Worm (Caenorhabditis elegans) whole organism, early embryonic: ENCODE data around the gene pll-1.

Experiments
- aly-1 ChIP-seq: sonication (generic microtip); optimal IDR thresholded peaks from 2 replicates; lab custom pipeline; 2016; ENCODE audit warnings: missing genetic modification characterization, missing compliant biosample characterization
- ama-1 ChIP-seq: fragments of 150-350 bp; optimal IDR thresholded peaks from 2 replicates; lab custom pipeline; 2014
- ceh-36 ChIP-seq: sonication (generic microtip); optimal IDR thresholded peaks from 2 replicates; lab custom pipeline; 2016; ENCODE audit warnings: missing genetic modification characterization, inconsistent platforms, missing compliant biosample characterization
- ets-7 ChIP-seq: sonication (generic microtip); optimal IDR thresholded peaks from 2 replicates; lab custom pipeline; 2016; ENCODE audit warnings: missing genotype, missing genetic modification characterization, missing compliant biosample characterization
- flt-1 ChIP-seq: fragments of 200-800 bp; sonication (Bioruptor generic); IDR thresholded peaks from 2 replicates; pipeline ENCODE4 v1.3.6; 2022; ENCODE audit warnings: missing genetic modification characterization, missing compliant biosample characterization
- hmbx-1 ChIP-seq: sonication (generic microtip); optimal IDR thresholded peaks from 2 replicates; lab custom pipeline; 2016; ENCODE audit warnings: mild to moderate bottlenecking, missing genetic modification characterization, missing compliant biosample characterization
- hmg-4 ChIP-seq: fragments of 200-800 bp; sonication (Bioruptor generic); optimal IDR thresholded peaks from 2 replicates; lab custom pipeline; 2018; ENCODE audit warnings: mild to moderate bottlenecking, missing genetic modification characterization, missing compliant biosample characterization
- scrt-1 ChIP-seq: fragments of 200-800 bp; sonication (Bioruptor generic); IDR thresholded peaks from 2 replicates; pipeline ENCODE4 v1.3.6; 2022; ENCODE audit warnings: missing genetic modification characterization, missing compliant biosample characterization
- tbx-11 ChIP-seq: fragments of 200-800 bp; sonication (Bioruptor generic); IDR thresholded peaks from 2 replicates; pipeline ENCODE4 v1.3.6; 2022; ENCODE audit warnings: missing genetic modification characterization, missing compliant biosample characterization
- tra-4 ChIP-seq: sonication (generic microtip); optimal IDR thresholded peaks from 2 replicates; lab custom pipeline; 2017; ENCODE audit warnings: missing genetic modification characterization, missing compliant biosample characterization

DNA sequence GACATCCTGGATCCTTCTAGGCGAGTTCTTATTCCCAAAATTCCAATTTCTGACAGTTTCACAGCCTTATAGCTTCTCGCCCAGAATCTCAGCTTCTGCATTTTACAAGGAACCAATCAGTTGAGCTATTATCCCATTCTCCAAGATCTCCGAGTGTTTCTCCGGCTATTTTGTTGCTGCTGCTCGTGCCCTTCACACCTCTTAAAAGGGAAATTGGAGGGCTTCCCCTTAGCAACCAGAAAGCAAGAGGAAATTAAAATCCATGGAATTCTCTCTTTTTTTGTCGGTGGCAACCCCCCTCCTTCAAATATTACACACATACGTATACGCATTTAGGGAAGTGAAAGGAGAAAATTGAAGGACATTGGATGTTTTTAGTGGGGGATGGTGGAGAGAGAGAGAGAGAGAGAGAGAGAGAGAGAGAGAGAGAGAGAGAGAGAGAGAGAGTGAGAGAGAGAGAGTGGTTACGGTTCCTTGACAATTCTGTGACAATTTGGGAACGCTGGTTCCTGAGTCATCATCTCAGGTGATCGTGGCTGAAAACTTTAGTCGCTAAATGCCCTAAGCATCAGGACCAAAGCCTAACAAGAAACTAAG is 13.8 kb upstream of the pll-1 start:
- TF ChIP-seq aly-1 (tag; lab: Kevin White, UChicago) (no peak), ama-1 (lab: Kevin White, UChicago) (no peak), ceh-36 (tag; lab: Kevin White, UChicago) (no peak), hmbx-1 (tag; lab: Kevin White, UChicago) (no peak), hmg-4 (GFP tag; lab: Kevin White, UChicago) (no peak), scrt-1 (GFP tag; lab: Robert Waterston, UW) (no peak), tbx-11 (GFP tag; lab: Robert Waterston, UW) (no peak), flt-1 (no peak), tra-4 (tag; lab: Kevin White, UChicago) (no peak), ets-7 (tag; lab: Kevin White, UChicago) (no peak)
